Worm (Caenorhabditis elegans) whole organism, L2 larva: ENCODE measurements around the gene F19B10.3.

Source experiments
- C34F6.9 ChIP-seq: fragments of 150-350 bp; optimal IDR thresholded peaks from 2 replicates; lab custom pipeline; 2014; ENCODE audit warnings: missing biosample characterization, missing genetic modification characterization
- R02D3.7 ChIP-seq: fragments of 150-350 bp; optimal IDR thresholded peaks from 2 replicates; lab custom pipeline; 2014; ENCODE audit warnings: missing biosample characterization, missing genetic modification characterization
- Y55F3AM.14 ChIP-seq: fragments of 200-800 bp; sonication (Bioruptor generic); optimal IDR thresholded peaks from 2 replicates; lab custom pipeline; 2018; ENCODE audit warnings: mild to moderate bottlenecking, missing genetic modification characterization, missing compliant biosample characterization
- aly-2 ChIP-seq: fragments of 150-350 bp; optimal IDR thresholded peaks from 2 replicates; lab custom pipeline; 2014; ENCODE audit warnings: missing biosample characterization, missing genetic modification characterization
- ama-1 ChIP-seq: fragments of 150-350 bp; optimal IDR thresholded peaks from 2 replicates; lab custom pipeline; 2018; ENCODE audit warnings: inconsistent platforms
- blmp-1 ChIP-seq: sonication (generic microtip); optimal IDR thresholded peaks from 2 replicates; lab custom pipeline; 2017; ENCODE audit warnings: missing genetic modification characterization, mild to moderate bottlenecking, missing compliant biosample characterization, antibody characterized with exemption, moderate library complexity; ENCODE audit not compliant: insufficient read depth
- ceh-16 ChIP-seq: fragments of 150-350 bp; optimal IDR thresholded peaks from 2 replicates; lab custom pipeline; 2014; ENCODE audit warnings: missing biosample characterization, missing genetic modification characterization
- ceh-82 ChIP-seq: fragments of 150-350 bp; optimal IDR thresholded peaks from 2 replicates; lab custom pipeline; 2014; ENCODE audit warnings: missing biosample characterization, missing genetic modification characterization
- dmd-4 ChIP-seq: sonication (generic microtip); optimal IDR thresholded peaks from 2 replicates; lab custom pipeline; 2017; ENCODE audit warnings: missing biosample characterization, missing genetic modification characterization
- egl-27 ChIP-seq: sonication (generic microtip); optimal IDR thresholded peaks from 3 replicates; lab custom pipeline; 2017; ENCODE audit warnings: missing biosample characterization, missing genetic modification reagents, missing genetic modification characterization
- elt-1 ChIP-seq: fragments of 150-350 bp; optimal IDR thresholded peaks from 2 replicates; lab custom pipeline; 2014; ENCODE audit warnings: missing biosample characterization, missing genetic modification characterization
- fos-1 ChIP-seq: fragments of 150-350 bp; optimal IDR thresholded peaks from 2 replicates; lab custom pipeline; 2014; ENCODE audit warnings: missing biosample characterization, missing genetic modification characterization
- lin-39 ChIP-seq: fragments of 150-350 bp; optimal IDR thresholded peaks from 2 replicates; lab custom pipeline; 2014; ENCODE audit warnings: missing biosample characterization, missing genetic modification reagents, missing genetic modification characterization
- lsy-2 ChIP-seq, 2 experiments: fragments of 150-350 bp in 1 of 2; sonication (generic microtip) in 1 of 2; optimal IDR thresholded peaks; 2 replicates each; lab custom pipeline; 2014 to 2017; ENCODE audit warnings: missing biosample characterization in 2 of 2, missing genetic modification characterization in 2 of 2
- mab-5 ChIP-seq: fragments of 150-350 bp; optimal IDR thresholded peaks from 2 replicates; lab custom pipeline; 2014; ENCODE audit warnings: missing biosample characterization, missing genetic modification characterization
- mbf-1 ChIP-seq: sonication (generic microtip); optimal IDR thresholded peaks from 2 replicates; lab custom pipeline; 2017; ENCODE audit warnings: missing biosample characterization, missing genetic modification characterization
- mdl-1 ChIP-seq, 2 experiments: fragments of 150-350 bp in 1 of 2; sonication (generic microtip) in 1 of 2; optimal IDR thresholded peaks; 2 replicates each; lab custom pipeline; 2017; ENCODE audit warnings: missing biosample characterization in 2 of 2, missing genetic modification characterization in 2 of 2
- nhr-10 ChIP-seq: sonication (generic microtip); optimal IDR thresholded peaks from 2 replicates; lab custom pipeline; 2017; ENCODE audit warnings: missing biosample characterization, missing genetic modification characterization
- nhr-12 ChIP-seq: fragments of 150-350 bp; optimal IDR thresholded peaks from 2 replicates; lab custom pipeline; 2014; ENCODE audit warnings: missing biosample characterization, missing genetic modification characterization
- nhr-129 ChIP-seq: fragments of 150-350 bp; optimal IDR thresholded peaks from 2 replicates; lab custom pipeline; 2014; ENCODE audit warnings: missing biosample characterization, missing genetic modification characterization
- nhr-237 ChIP-seq: fragments of 150-350 bp; optimal IDR thresholded peaks from 2 replicates; lab custom pipeline; 2014; ENCODE audit warnings: missing biosample characterization, missing genetic modification characterization
- nhr-25 ChIP-seq: fragments of 150-350 bp; sonication (generic microtip); optimal IDR thresholded peaks from 3 replicates; lab custom pipeline; 2014; ENCODE audit warnings: missing biosample characterization, missing genetic modification characterization
- nhr-6 ChIP-seq: fragments of 150-350 bp; optimal IDR thresholded peaks from 2 replicates; lab custom pipeline; 2014; ENCODE audit warnings: missing biosample characterization, missing genetic modification characterization
- nhr-77 ChIP-seq: fragments of 150-350 bp; optimal IDR thresholded peaks from 2 replicates; lab custom pipeline; 2014; ENCODE audit warnings: missing biosample characterization, missing genetic modification characterization
- peb-1 ChIP-seq: fragments of 150-350 bp; optimal IDR thresholded peaks from 2 replicates; lab custom pipeline; 2014; ENCODE audit warnings: missing biosample characterization, missing genetic modification characterization
- skn-1 ChIP-seq: sonication (generic microtip); optimal IDR thresholded peaks from 2 replicates; lab custom pipeline; 2017; ENCODE audit warnings: missing biosample characterization, missing genetic modification characterization
- sma-9 ChIP-seq, 2 experiments: fragments of 150-350 bp in 1 of 2; sonication (generic microtip) in 1 of 2; optimal IDR thresholded peaks; 2 replicates each; lab custom pipeline; 2014 to 2016; ENCODE audit warnings: missing genetic modification characterization in 2 of 2, mild to moderate bottlenecking in 1 of 2, missing biosample characterization in 1 of 2, missing compliant biosample characterization in 1 of 2, missing genetic modification reagents in 1 of 2, moderate library complexity in 1 of 2
- unc-39 ChIP-seq: fragments of 150-350 bp; optimal IDR thresholded peaks from 2 replicates; lab custom pipeline; 2014; ENCODE audit warnings: missing biosample characterization, missing genetic modification characterization
- unc-55 ChIP-seq: fragments of 150-350 bp; sonication (generic microtip); optimal IDR thresholded peaks from 3 replicates; lab custom pipeline; 2014; ENCODE audit warnings: missing biosample characterization, missing genetic modification reagents, missing genetic modification characterization
- unc-62 ChIP-seq: fragments of 150-350 bp; optimal IDR thresholded peaks from 2 replicates; lab custom pipeline; 2014; ENCODE audit warnings: missing biosample characterization, missing genetic modification reagents, missing genetic modification characterization
- zag-1 ChIP-seq: fragments of 150-350 bp; optimal IDR thresholded peaks from 2 replicates; lab custom pipeline; 2014; ENCODE audit warnings: missing biosample characterization, missing genetic modification characterization
- ztf-1 ChIP-seq: fragments of 200-800 bp; sonication (Bioruptor generic); conservative IDR thresholded peaks from 2 replicates; pipeline ENCODE4 v1.3.6; 2022; ENCODE audit warnings: missing genetic modification characterization, missing compliant biosample characterization
- ztf-11 ChIP-seq: sonication (generic microtip); optimal IDR thresholded peaks from 2 replicates; lab custom pipeline; 2017; ENCODE audit warnings: missing biosample characterization, missing genetic modification characterization
- ztf-4 ChIP-seq: fragments of 150-350 bp; optimal IDR thresholded peaks from 2 replicates; lab custom pipeline; 2014; ENCODE audit warnings: missing biosample characterization, missing genetic modification characterization

Gene F19B10.3

ce11 chrII:3694664-3695063 lies 30.1 kb downstream of the F19B10.3 start, which contains the start of gene srx-102:
Gene srx-102, minus strand, starts transcription at chrII:3694764.
- TF ChIP-seq mdl-1 (tag; optimal IDR thresholded peaks at IDR 0.05; lab: Kevin White, UChicago) (no peak), dmd-4 (tag; lab: Kevin White, UChicago) (no peak), C34F6.9 (tag; lab: Kevin White, UChicago) (no peak), nhr-77 (tag; lab: Kevin White, UChicago) (no peak), ztf-4 (tag; lab: Kevin White, UChicago) (no peak), nhr-25 (tag; lab: Kevin White, UChicago) (no peak), ceh-82 (tag; lab: Kevin White, UChicago) (no peak), nhr-10 (no peak), skn-1 (tag; lab: Kevin White, UChicago) (no peak), nhr-129 (tag; lab: Kevin White, UChicago) (no peak), blmp-1 (tag; lab: Kevin White, UChicago) (no peak), unc-55 (no peak), ceh-16 (no peak), R02D3.7 (no peak), fos-1 (no peak), nhr-6 (tag; lab: Kevin White, UChicago) (no peak), mab-5 (no peak)

- no peak for TF ChIP-seq Y55F3AM.14
- TF ChIP-seq nhr-77 (tag; lab: Kevin White, UChicago) = no peak
Observed at ce11 chrII:3699591-3699990, 35.0 kb downstream of the F19B10.3 start, which contains the start of gene srx-104. Gene srx-104, minus strand, starts transcription at chrII:3699691.

DNA sequence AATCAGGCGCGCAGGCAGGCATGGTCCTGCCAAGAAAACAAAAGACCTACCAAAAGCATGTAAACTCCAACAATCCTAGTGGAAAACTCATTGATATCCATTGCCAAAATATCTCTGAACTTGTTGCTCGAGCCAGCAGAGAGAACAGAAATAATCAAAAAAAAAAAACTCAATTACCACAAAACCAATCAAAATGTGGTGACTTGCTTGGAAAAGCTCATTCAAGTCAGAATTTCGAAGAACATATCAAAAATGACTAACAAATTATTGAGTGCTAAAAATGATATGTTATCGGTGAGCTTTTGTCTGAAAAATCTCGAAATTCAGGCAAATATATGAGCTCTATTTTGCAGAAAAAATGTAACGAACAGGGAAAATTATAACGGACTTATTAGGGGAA lies 36.7 kb downstream of the F19B10.3 start, which contains the start of gene srx-105:
srx-105 (minus strand) TSS at position 101 of the 400 bp plus-strand sequence.
- TF ChIP-seq nhr-237 (no peak), aly-2 (no peak), ztf-4 (tag; lab: Kevin White, UChicago) (no peak), sma-9 (GFP tag; optimal IDR thresholded peaks at IDR 0.05; lab: Kevin White, UChicago) (no peak), sma-9 (tag; optimal IDR thresholded peaks at IDR 0.05; lab: Kevin White, UChicago) (no peak), peb-1 (tag; lab: Kevin White, UChicago) (no peak), zag-1 (tag; lab: Kevin White, UChicago) (no peak), lin-39 (no peak), R02D3.7 (no peak), unc-62 (no peak), nhr-12 (tag; lab: Kevin White, UChicago) (no peak), ceh-16 (no peak), egl-27 (tag; lab: Kevin White, UChicago) (no peak)

DNA sequence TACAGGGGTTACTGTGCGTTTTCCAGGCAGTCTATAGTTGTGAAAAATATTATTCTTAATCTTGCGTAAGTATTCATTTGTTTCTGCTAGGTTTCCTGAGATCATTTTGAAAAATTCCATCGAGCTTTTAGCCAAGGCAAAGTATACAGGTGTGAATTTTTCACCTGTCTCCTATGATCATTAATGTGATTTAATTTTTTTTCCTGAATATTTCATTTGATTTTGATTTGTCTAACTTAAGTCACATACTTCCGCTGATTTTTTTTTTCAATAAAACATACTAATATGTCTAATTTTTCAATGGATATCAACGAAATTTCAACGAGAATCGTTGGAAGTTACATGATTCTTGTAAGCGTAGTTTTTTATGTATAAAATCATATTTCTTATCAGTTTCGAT lies 40.8 kb downstream of the F19B10.3 start, which contains the start of gene srx-108:
srx-108 (plus strand) TSS at position 301 of the 400 bp plus-strand sequence.
- TF ChIP-seq ama-1 (lab: Kevin White, UChicago) (no peak), nhr-129 (tag; lab: Kevin White, UChicago) (no peak), ceh-82 (tag; lab: Kevin White, UChicago) (no peak), nhr-10 (no peak), ztf-1 (GFP tag; lab: Robert Waterston, UW) (no peak), egl-27 (tag; lab: Kevin White, UChicago) (no peak), nhr-6 (tag; lab: Kevin White, UChicago) (no peak), unc-62 (no peak), skn-1 (tag; lab: Kevin White, UChicago) (no peak)

DNA sequence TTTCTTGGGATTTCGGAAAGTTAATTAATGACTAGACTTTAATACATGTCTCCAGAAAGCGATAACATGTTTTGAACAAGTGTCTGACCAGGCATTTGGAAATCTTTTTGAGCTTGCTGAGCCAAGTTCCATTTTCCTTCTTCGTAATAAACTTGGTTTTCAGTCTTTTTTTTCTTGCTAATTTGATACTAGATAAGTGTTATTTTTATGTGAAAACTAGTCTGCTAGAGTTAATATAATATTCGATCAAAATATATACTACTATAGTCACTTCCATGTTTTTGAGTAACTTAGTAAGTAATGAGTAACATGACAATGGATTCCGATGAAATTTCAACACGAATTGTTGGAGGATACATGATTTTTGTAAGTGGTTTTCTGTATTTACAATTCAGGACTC lies 44.7 kb downstream of the F19B10.3 start, which contains the start of gene srx-110:
srx-110 (plus strand) TSS at position 301 of the 400 bp plus-strand sequence.
- TF ChIP-seq unc-39 (tag; lab: Kevin White, UChicago) (no peak), ceh-16 (no peak)

DNA sequence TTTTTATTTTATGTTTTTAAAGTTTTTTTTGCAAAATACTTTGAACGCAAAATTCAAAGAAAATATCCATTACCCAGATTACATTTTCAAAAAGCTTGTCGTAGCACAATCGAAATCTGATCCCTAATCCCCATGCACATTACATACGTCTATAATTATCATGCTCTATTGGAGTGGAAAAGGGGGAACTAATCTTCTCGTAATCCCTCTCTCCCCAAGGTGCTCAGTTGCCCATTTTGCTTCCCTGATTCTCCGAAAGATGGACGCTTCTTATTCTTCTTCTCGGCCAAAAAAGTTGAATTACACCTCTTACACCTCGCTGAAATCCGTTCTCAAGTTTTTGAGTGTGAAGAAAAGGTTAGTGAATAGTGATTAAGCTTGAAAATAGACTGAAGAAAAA lies 46.5 kb downstream of the F19B10.3 start, which contains the start of gene fbxc-53:
fbxc-53 (plus strand) TSS at position 245 of the 400 bp plus-strand sequence.
- TF ChIP-seq ztf-11 (tag; lab: Kevin White, UChicago) (no peak), mbf-1 (tag; lab: Kevin White, UChicago) (no peak), lsy-2 (tag; optimal IDR thresholded peaks at IDR 0.05; lab: Kevin White, UChicago) (no peak), elt-1 (tag; lab: Kevin White, UChicago) (no peak), nhr-25 (tag; lab: Kevin White, UChicago) (no peak)
- TF ChIP-seq, all 48 proteins: peak for 0
